Fruit fly (Drosophila melanogaster) whole organism, larva: Measurements from ENCODE around the gene lobo.
"Not testable (repeated sequence)": the region's sequence is repeated elsewhere in the genome, so short reads cannot be mapped to it uniquely, and the experiment has no call there.

Experiments used
- noc ChIP-seq: fragments of 200-800 bp; sonication (Bioruptor generic); optimal IDR thresholded peaks from 3 replicates; lab custom pipeline; 2019; ENCODE audit warnings: missing biosample characterization, mild to moderate bottlenecking, missing genetic modification characterization, moderate library complexity

lobo gene

DNA sequence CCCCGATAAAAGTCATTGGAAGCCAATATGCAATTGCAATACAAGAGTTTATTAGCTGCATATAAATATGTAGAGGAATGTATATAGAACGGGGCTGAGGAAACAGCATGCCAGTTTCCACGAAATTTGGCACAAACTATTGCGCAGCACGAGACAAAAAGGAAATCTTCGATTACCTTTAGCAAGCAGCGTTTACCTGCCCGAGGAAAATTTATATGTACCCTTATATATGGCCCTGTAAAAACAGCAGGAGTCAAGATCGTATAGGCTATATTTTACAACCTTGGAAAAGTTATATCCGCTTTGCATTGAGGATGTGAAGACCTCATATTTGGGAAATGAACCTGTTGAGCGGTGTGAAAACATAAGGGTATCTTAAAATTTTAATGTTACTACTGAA lies 21.2 kb downstream of the lobo start:
- TF ChIP-seq noc (tag; lab: Kevin White, UChicago): no peak

DNA sequence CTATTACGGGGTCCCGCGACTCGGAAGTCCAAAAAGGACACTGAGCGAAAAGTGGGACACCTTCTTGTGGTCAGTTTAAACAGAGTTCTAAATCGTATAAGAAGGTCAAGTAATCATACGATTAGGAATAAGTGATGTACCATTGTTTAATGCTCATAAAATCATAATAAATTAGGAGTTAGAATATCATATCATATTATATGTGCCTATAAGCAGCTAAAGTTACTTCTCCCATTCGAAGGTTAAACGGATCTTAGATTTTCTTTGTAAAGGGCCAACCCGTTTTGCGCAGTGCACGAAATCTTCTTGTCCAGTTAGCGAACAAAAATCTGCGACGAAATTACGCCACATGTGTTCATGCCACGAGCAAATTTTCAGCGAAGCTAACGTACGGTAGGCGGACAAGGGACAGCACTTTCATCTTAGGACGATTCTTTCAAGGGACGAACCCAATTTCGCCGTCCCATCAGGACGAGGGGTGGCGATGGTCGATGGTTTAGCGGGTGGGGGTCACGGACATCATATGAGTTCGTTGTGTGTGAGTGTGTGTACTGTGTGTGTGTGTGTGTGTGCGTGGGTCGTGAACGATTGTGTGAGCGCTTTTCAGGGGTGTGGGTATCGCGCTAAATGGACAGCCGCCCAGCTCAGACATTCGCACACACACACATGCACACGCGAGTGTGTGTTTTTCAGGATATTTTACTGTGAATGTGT lies 25.2 kb downstream of the lobo start:
- TF ChIP-seq noc (tag; lab: Kevin White, UChicago): no peak

DNA sequence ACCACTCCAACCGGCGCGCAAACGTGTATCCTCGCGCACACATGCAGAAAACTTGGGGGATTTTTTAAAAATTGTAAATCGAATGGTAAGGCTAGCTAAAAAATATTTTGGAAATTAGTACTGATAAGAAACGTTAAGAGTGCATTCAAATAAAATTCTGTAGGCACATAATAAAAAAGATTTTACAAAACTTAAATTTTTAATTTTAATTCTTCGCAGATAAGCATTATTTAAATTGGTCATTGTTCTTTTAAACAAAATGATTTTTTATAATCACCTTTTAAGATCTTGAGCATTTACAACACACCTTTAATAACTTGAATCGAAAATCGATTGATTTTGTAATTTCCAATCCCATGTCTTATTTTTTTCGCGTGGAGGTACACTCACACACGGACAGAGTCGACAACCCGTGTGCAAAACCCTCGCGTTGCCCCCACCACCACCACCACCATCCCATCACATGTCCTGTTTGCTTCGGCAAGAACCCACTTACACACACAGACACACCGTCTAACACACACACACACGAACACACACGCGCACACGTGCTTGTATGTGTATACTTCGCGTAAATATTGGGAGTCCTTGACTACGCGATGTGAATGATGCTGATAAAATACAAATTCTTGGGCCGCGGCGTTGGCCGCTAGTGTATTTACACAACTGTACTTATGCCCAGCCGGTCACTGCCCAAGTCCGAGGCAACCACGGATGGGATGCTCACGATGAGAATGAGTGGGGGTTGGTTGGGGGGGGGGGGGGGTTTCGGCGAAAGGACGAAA lies 26.0 kb downstream of the lobo start:
- no peak for TF ChIP-seq noc (tag; lab: Kevin White, UChicago)

DNA sequence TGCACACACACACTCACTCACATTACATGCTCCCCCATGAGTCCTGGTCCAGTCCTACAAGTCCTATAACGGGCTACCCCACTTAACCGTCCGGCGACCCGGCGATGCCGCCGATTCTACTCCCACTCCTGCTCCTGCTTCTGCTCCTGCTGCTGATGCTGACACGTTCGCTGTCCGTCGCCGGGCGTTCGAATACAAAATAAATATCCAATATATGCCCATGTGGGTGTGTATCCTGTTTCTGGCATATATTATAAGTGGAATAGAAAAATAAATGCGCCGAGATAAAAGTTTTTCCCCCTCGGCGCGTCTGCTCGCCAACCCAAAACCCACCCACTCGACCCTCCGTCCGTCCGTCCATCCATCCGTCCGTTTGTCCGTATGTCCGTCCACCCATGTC lies 26.8 kb downstream of the lobo start:
- TF ChIP-seq noc (tag; lab: Kevin White, UChicago): no peak

DNA sequence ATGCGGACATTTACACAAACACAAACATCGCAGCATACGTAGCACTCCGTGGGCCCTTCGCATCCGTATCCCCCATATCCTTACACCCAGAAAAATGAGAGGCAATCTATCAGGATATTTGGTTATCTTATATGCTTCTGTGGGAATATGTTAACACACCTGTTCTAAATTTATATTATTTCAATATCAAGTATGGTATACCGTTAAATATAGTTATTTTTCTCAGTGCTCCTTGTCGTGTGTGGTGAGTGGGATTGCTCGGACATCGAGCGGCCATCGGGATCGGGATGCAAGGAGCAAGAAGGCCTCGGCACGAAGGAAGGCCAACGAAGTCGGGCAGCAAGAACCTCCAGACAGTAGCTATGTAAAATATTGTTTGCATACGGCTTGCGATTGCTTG lies 32.1 kb downstream of the lobo start:
- no peak for TF ChIP-seq noc (tag; lab: Kevin White, UChicago)

DNA sequence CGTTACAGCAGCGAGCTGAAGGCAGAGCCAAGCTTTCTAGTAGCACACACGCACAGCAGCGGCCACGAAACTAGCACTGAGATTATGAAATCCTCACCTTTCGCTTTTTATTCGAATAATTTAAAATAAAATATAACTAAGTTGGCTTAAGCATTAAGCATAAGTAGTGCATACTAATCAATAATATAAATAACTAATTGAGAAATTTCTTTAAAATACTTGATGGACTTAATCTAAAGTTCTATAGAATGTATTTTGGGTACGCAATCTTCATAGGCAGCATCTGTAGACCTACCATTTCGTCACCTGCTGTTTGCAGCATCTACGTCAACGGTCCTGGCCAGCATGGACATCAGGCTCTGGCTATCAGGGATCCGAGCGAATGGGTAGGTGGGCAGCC lies 41.2 kb downstream of the lobo start:
- TF ChIP-seq noc (tag; lab: Kevin White, UChicago): no peak

DNA sequence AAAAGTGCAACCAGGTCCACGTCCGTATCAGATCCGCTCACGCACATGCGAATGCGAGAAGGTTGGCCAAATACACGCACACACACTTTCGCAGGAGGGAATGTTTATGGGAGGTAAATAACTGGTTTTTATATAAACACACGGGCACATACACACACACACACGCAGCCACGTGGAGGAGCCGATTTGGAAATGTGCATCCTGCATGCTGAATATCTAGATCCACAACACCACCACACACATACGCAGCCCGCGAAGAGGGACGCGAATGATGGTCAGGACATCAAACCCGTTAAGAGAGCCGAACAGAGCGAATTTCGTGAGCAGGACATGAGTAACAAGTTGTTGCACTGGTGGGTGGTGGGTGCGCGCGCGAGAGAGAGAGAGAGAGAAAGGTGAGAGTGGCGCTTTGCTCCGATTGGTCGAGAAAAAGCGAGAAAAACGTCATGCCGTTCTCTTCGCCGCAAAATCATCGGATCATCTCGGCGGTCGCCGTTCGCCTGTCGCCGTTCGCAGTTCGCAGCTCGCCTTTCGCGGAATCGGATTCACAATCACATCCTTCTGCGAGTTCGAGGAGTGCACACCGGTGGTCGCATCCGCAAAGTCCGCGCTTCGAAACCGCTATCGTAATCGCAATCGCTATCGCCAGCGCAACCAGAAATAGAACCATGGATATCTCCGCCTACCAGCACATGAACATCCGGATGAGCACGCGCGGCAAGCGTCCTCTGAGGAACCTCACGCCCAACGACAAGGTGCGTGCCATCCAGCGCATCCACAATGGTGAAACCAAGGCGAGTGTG lies 55.8 kb downstream of the lobo start, which contains the start of gene danr:
danr (plus strand) TSS at position 508 of the 803 bp plus-strand sequence.
- no peak for TF ChIP-seq noc (tag; lab: Kevin White, UChicago)

DNA sequence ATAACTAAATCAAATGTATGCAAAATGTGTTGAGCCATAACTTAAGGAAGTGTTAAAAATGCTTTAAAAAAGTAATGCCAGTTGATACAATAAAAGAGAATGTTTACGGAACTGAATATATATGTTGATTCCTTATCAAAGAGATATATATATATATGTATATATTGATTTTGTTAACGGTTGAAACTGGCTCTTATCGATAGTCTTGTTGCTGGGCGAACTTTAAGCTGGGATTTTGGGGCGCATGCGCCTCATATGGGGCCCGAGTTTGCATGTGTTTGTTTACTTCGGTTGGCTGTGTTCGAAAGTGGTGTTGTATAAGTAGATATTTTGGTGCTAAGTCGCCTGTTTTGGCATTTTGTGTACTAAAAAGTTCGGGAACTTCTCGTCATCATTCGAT lies 62.5 kb downstream of the lobo start, which contains the start of gene Bili:
Bili (plus strand) TSS at position 265 of the 400 bp plus-strand sequence.
- not testable (repeated sequence) for TF ChIP-seq noc (tag; lab: Kevin White, UChicago)

DNA sequence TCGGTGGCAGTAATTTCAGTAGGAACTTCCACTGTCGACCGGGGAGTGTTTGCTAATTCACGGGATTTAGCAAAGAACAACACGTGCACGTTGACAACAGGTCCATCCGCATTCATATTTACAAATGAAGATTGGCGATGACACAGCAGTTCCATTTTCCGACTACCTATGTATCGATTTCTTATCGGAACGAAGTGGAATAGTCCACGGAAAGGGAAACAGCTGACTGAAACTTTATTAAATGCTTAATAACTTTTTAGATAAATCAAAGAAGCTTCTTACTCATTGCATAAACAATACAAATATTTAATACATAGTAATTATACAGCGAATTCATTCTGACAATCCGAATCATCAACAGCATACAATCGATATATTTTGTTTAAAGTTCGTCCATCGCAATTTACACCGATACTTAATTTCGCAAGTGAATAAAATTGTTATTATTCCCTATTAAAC lies 66.3 kb downstream of the lobo start, which contains the start of the genes Mocs2A, Mocs2B and Clbn:
Mocs2A (minus strand) TSS at position 129 of the 459 bp plus-strand sequence.
Mocs2B (minus strand) TSS at position 129 of the 459 bp plus-strand sequence.
Clbn (plus strand) TSS at position 272 of the 459 bp plus-strand sequence.
- no peak for TF ChIP-seq noc (tag; lab: Kevin White, UChicago)

DNA sequence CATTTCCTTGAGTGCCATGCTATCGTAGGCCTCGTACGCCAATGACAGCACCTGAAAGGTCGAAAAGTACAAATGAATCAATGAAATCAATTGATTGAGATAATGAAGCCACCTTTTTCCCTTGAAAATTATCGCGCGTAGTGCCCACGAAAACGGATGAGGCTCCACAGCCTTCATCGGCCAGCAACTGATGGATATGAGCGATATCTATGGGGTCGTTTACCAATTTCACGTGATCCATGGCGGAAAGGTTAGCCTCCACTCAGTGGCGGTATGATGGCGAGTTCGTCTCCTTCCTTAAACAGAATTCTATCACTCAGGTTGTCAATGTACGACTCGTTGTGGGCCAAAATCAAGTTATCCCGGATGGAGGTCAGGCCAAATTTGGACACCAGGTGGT lies 66.8 kb downstream of the lobo start:
- no peak for TF ChIP-seq noc (tag; lab: Kevin White, UChicago)

DNA sequence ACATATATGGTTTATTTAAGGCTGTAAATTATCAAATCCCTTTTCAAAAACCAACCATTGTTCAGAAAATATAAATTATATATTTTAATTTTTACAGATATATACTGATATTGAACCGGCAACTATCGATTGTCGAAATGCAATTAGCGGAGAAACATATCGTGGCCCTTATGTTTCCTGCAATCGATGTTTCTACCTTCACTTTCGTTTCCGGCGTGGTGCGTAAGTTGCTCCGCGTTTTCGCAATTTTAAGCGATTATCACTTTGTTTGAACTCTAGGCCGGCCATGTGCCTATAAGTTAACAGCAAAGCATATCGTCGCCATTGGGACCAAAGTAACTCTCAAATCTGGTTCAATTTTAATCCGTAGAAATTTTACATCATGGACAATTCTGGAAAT lies 70.3 kb downstream of the lobo start, which contains the start of gene vig2:
vig2 (plus strand) TSS at position 112 of the 400 bp plus-strand sequence.
- not testable (repeated sequence) for TF ChIP-seq noc (tag; lab: Kevin White, UChicago)

DNA sequence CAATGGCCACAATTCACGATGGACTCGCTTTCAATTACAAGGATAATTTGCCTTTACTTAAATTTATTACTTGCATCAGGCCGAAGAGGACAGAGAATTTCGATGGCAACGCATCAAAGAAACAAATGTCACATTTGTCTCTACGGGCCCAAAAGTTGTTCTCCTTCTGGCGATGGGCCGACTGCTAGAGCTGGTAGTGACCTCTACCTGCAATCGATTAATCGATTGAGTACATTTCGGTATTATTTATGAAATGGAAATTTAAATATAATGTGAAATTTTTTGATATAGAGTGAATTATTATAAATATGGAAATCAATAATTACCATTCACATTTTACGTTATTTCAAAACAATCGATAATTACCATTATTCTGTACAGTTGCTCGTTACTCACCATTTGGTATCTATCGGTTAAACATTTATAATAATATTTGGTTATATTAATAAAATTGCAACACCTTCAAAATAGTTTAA lies 70.8 kb downstream of the lobo start, which contains the start of the genes CG31510 and TTLL5:
CG31510 (minus strand) TSS at position 185 of the 476 bp plus-strand sequence.
TTLL5 (minus strand) TSS at position 185 of the 476 bp plus-strand sequence.
- no peak for TF ChIP-seq noc (tag; lab: Kevin White, UChicago)
